Worm (Caenorhabditis elegans): ENCODE results near the gene F54D5.4.

DNA sequence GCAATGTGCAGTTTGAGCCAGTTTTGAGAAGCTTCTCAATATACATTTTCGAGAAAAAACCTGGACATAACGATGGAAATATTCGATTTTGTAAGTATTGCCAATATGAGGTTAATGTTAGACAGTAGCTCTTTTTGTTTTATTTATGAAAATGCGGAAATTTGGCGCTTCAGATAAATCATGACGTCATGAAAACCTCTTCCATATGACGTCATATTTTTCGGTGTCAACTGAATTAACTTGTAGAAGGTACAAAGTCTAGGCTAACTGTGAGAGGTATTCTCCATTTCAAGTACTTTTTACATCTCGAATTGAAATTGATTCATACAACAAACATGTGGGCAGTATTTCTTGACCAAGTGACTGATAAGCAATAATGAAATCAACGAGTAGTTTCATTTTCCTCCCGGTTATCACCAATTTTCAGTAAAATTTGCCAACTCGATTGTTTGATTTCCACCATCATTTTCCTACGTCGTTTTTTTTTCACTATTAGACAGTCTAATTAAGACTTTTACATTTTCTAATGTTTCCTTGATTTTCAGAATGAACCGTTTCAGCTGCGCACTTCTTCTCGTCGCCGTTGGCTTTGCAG lies 1.7 kb downstream of the F54D5.4 start, which contains the start of gene F54D5.3:
- TF ChIP-seq snpc-4 (tag; optimal IDR thresholded peaks at IDR 0.05) (no peak), ceh-82 (tag; optimal IDR thresholded peaks at IDR 0.05) (no peak), elt-1 (tag; optimal IDR thresholded peaks at IDR 0.05) (no peak), egl-27 (tag; optimal IDR thresholded peaks at IDR 0.05) (no peak), nhr-11 (tag; optimal IDR thresholded peaks at IDR 0.05) (no peak), nhr-76 (tag; optimal IDR thresholded peaks at IDR 0.05) (no peak), unc-62 (GFP tag; optimal IDR thresholded peaks at IDR 0.05) (no peak), nhr-237 (tag; optimal IDR thresholded peaks at IDR 0.05) (no peak), lsy-12 (tag; optimal IDR thresholded peaks at IDR 0.05) (no peak), fos-1 (tag; optimal IDR thresholded peaks at IDR 0.05) (no peak), fkh-2 (tag; optimal IDR thresholded peaks at IDR 0.05) (no peak), nfya-1 (tag; optimal IDR thresholded peaks at IDR 0.05; ENCODE audit: insufficient read depth) (no peak), pha-4 (tag; optimal IDR thresholded peaks at IDR 0.05) (peak; percentile 19)
